Fruit fly (Drosophila melanogaster) whole organism, embryonic: Measurements from ENCODE around the gene Cpsf5.

Source experiments
- Atf-2 ChIP-seq: fragments of 200-800 bp; sonication (Bioruptor generic); optimal IDR thresholded peaks from 2 replicates; lab custom pipeline; 2016; ENCODE audit warnings: missing biosample characterization, missing genetic modification characterization
- Atf3 ChIP-seq: fragments of 200-800 bp; sonication (Bioruptor generic); optimal IDR thresholded peaks from 3 replicates; lab custom pipeline; 2016; ENCODE audit warnings: missing biosample characterization, missing genetic modification characterization
- Blimp-1 ChIP-seq: fragments of 200-800 bp; sonication (Bioruptor generic); optimal IDR thresholded peaks from 3 replicates; lab custom pipeline; 2018; ENCODE audit warnings: missing biosample characterization, missing genetic modification characterization, mild to moderate bottlenecking, moderate library complexity, missing genetic modification reagents
- Bteb2 ChIP-seq: fragments of 200-800 bp; sonication (Bioruptor generic); optimal IDR thresholded peaks from 2 replicates; lab custom pipeline; 2016; ENCODE audit warnings: missing biosample characterization, missing genetic modification characterization
- CG10431 ChIP-seq: fragments of 200-800 bp; sonication (Bioruptor generic); optimal IDR thresholded peaks from 3 replicates; lab custom pipeline; 2018; ENCODE audit warnings: missing biosample characterization, mild to moderate bottlenecking, missing genetic modification characterization
- CG11723 ChIP-seq: fragments of 200-800 bp; sonication (Bioruptor generic); optimal IDR thresholded peaks from 2 replicates; lab custom pipeline; 2017; ENCODE audit warnings: missing biosample characterization, mild to moderate bottlenecking, missing genetic modification characterization
- CG12219 ChIP-seq: fragments of 200-800 bp; sonication (Bioruptor generic); optimal IDR thresholded peaks from 3 replicates; lab custom pipeline; 2018; ENCODE audit warnings: missing biosample characterization, mild to moderate bottlenecking, missing genetic modification characterization
- CG12236 ChIP-seq: fragments of 200-800 bp; sonication (Bioruptor generic); optimal IDR thresholded peaks from 2 replicates; lab custom pipeline; 2016; ENCODE audit warnings: missing biosample characterization, missing genetic modification characterization
- CG12659 ChIP-seq: fragments of 200-800 bp; sonication (Bioruptor generic); optimal IDR thresholded peaks from 3 replicates; lab custom pipeline; 2017; ENCODE audit warnings: mild to moderate bottlenecking, missing biosample characterization, missing genetic modification reagents, missing genetic modification characterization
- CG1529 ChIP-seq: fragments of 200-800 bp; sonication (Bioruptor generic); optimal IDR thresholded peaks from 3 replicates; lab custom pipeline; 2018; ENCODE audit warnings: missing biosample characterization, missing genetic modification characterization
- CG32772 ChIP-seq: fragments of 200-800 bp; sonication (Bioruptor generic); IDR thresholded peaks from 2 replicates; pipeline ENCODE4 v1.3.6; 2022; ENCODE audit warnings: missing biosample characterization, missing genetic modification characterization
- CG34376 ChIP-seq: fragments of 200-800 bp; sonication (Bioruptor generic); optimal IDR thresholded peaks from 2 replicates; lab custom pipeline; 2018; ENCODE audit warnings: missing biosample characterization, mild to moderate bottlenecking, missing genetic modification characterization
- CG4282 ChIP-seq: fragments of 200-800 bp; sonication (Bioruptor generic); optimal IDR thresholded peaks from 2 replicates; lab custom pipeline; 2016; ENCODE audit warnings: missing biosample characterization, missing genetic modification characterization
- CG6175 ChIP-seq: fragments of 200-800 bp; sonication (Bioruptor generic); IDR thresholded peaks from 3 replicates; pipeline ENCODE4 v1.3.6; 2022; ENCODE audit warnings: missing biosample characterization, missing genetic modification characterization
- CG6654 ChIP-seq: fragments of 200-800 bp; sonication (Bioruptor generic); optimal IDR thresholded peaks from 2 replicates; lab custom pipeline; 2017; ENCODE audit warnings: missing biosample characterization, mild to moderate bottlenecking, missing genetic modification characterization
- CG7271 ChIP-seq: fragments of 200-800 bp; sonication (Bioruptor generic); optimal IDR thresholded peaks from 2 replicates; lab custom pipeline; 2018; ENCODE audit warnings: missing biosample characterization, mild to moderate bottlenecking, missing genetic modification characterization, moderate library complexity
- CG7372 ChIP-seq: fragments of 200-800 bp; sonication (Bioruptor generic); IDR thresholded peaks from 2 replicates; pipeline ENCODE4 v1.3.6; 2022; ENCODE audit warnings: missing biosample characterization, missing genetic modification characterization
- CG8359 ChIP-seq: fragments of 200-800 bp; sonication (Bioruptor generic); optimal IDR thresholded peaks from 2 replicates; lab custom pipeline; 2017; ENCODE audit warnings: missing biosample characterization, mild to moderate bottlenecking, missing genetic modification characterization, borderline replicate concordance
- Dbx ChIP-seq: fragments of 200-800 bp; sonication (Bioruptor generic); IDR thresholded peaks from 3 replicates; pipeline ENCODE4 v1.3.6; 2022; ENCODE audit warnings: missing biosample characterization, missing genetic modification characterization
- Dp ChIP-seq: fragments of 200-800 bp; sonication (Bioruptor generic); optimal IDR thresholded peaks from 2 replicates; lab custom pipeline; 2018; ENCODE audit warnings: missing biosample characterization, mild to moderate bottlenecking, missing genetic modification characterization, moderate library complexity
- E2f2 ChIP-seq: fragments of 200-800 bp; sonication (Bioruptor generic); IDR thresholded peaks from 2 replicates; pipeline ENCODE4 v1.3.6; 2022; ENCODE audit warnings: missing biosample characterization, missing genetic modification characterization
- Gsc ChIP-seq: fragments of 200-800 bp; sonication (Bioruptor generic); IDR thresholded peaks from 2 replicates; pipeline ENCODE4 v1.3.6; 2022; ENCODE audit warnings: missing biosample characterization, missing genetic modification characterization
- Poxn ChIP-seq: fragments of 200-800 bp; sonication (Bioruptor generic); IDR thresholded peaks from 2 replicates; pipeline ENCODE4 v1.3.6; 2022; ENCODE audit warnings: missing biosample characterization, missing genetic modification characterization
- Taf1 ChIP-seq: fragments of 200-800 bp; sonication (Bioruptor generic); IDR thresholded peaks from 2 replicates; pipeline ENCODE4 v1.3.6; 2022; ENCODE audit warnings: missing biosample characterization, missing genetic modification characterization
- Trl ChIP-seq, 3 experiments: fragments of >200 bp in 2 of 3; fragments of 200-800 bp in 1 of 3; sonication (Bioruptor generic) in 1 of 3; optimal IDR thresholded peaks; 2 replicates in 1 of 3; 3 replicates in 2 of 3; lab custom pipeline; 2016 to 2017; ENCODE audit warnings: missing biosample characterization in 1 of 3, missing genetic modification characterization in 1 of 3
- Vsx1 ChIP-seq: fragments of 200-800 bp; sonication (Bioruptor generic); optimal IDR thresholded peaks from 2 replicates; lab custom pipeline; 2017; ENCODE audit warnings: missing biosample characterization, mild to moderate bottlenecking, missing genetic modification characterization, missing genetic modification reagents
- amos ChIP-seq: fragments of 200-800 bp; sonication (Bioruptor generic); IDR thresholded peaks from 2 replicates; pipeline ENCODE4 v1.3.6; 2022; ENCODE audit warnings: missing biosample characterization, missing genetic modification characterization; ENCODE audit not compliant: partially characterized antibody
- ash1 ChIP-seq: fragments of 200-800 bp; sonication (Bioruptor generic); optimal IDR thresholded peaks from 2 replicates; lab custom pipeline; 2018; ENCODE audit warnings: missing biosample characterization, mild to moderate bottlenecking, missing genetic modification characterization
- br ChIP-seq: fragments of >200 bp; optimal IDR thresholded peaks from 2 replicates; lab custom pipeline; 2017
- danr ChIP-seq: fragments of 200-800 bp; sonication (Bioruptor generic); IDR thresholded peaks from 2 replicates; pipeline ENCODE4 v1.3.6; 2022; ENCODE audit warnings: missing biosample characterization, missing genetic modification characterization
- dmrt99B ChIP-seq: fragments of 200-800 bp; sonication (Bioruptor generic); optimal IDR thresholded peaks from 2 replicates; lab custom pipeline; 2018; ENCODE audit warnings: missing biosample characterization, mild to moderate bottlenecking, missing genetic modification characterization, moderate library complexity
- dysf ChIP-seq: fragments of 200-800 bp; sonication (Bioruptor generic); IDR thresholded peaks from 3 replicates; pipeline ENCODE4 v1.3.6; 2022; ENCODE audit warnings: missing biosample characterization, missing genetic modification characterization
- ems ChIP-seq: fragments of 200-800 bp; sonication (Bioruptor generic); optimal IDR thresholded peaks from 3 replicates; lab custom pipeline; 2016; ENCODE audit warnings: missing biosample characterization, missing genetic modification characterization
- exex ChIP-seq: fragments of 200-800 bp; sonication (Bioruptor generic); optimal IDR thresholded peaks from 4 replicates; lab custom pipeline; 2018; ENCODE audit warnings: missing biosample characterization, mild to moderate bottlenecking, missing genetic modification characterization, moderate library complexity
- fd96Cb ChIP-seq: fragments of 200-800 bp; sonication (Bioruptor generic); optimal IDR thresholded peaks from 2 replicates; lab custom pipeline; 2018; ENCODE audit warnings: missing biosample characterization, mild to moderate bottlenecking, missing genetic modification characterization, moderate library complexity
- nerfin-1 ChIP-seq: fragments of 200-800 bp; sonication (Bioruptor generic); optimal IDR thresholded peaks from 3 replicates; lab custom pipeline; 2019; ENCODE audit warnings: missing biosample characterization, mild to moderate bottlenecking, missing genetic modification characterization, moderate library complexity
- org-1 ChIP-seq: fragments of 200-800 bp; sonication (Bioruptor generic); optimal IDR thresholded peaks from 2 replicates; lab custom pipeline; 2017; ENCODE audit warnings: missing biosample characterization, missing genetic modification characterization
- pros ChIP-seq: fragments of 200-800 bp; sonication (Bioruptor generic); optimal IDR thresholded peaks from 3 replicates; lab custom pipeline; 2019; ENCODE audit warnings: missing biosample characterization, mild to moderate bottlenecking, missing genetic modification characterization, moderate library complexity
- psq ChIP-seq: fragments of 200-800 bp; sonication (Bioruptor generic); optimal IDR thresholded peaks from 2 replicates; lab custom pipeline; 2017; ENCODE audit warnings: missing biosample characterization, missing genetic modification characterization
- run ChIP-seq: fragments of 200-800 bp; sonication (Bioruptor generic); optimal IDR thresholded peaks from 3 replicates; lab custom pipeline; 2018; ENCODE audit warnings: missing biosample characterization, mild to moderate bottlenecking, missing genetic modification characterization
- scrt ChIP-seq: fragments of 200-800 bp; sonication (Bioruptor generic); optimal IDR thresholded peaks from 2 replicates; lab custom pipeline; 2018; ENCODE audit warnings: missing biosample characterization, mild to moderate bottlenecking, missing genetic modification characterization, moderate library complexity
- seq ChIP-seq: fragments of 200-800 bp; sonication (Bioruptor generic); IDR thresholded peaks from 2 replicates; pipeline ENCODE4 v1.3.6; 2022; ENCODE audit warnings: missing biosample characterization, missing genetic modification characterization
- sr ChIP-seq: fragments of 200-800 bp; sonication (Bioruptor generic); IDR thresholded peaks from 3 replicates; pipeline ENCODE4 v1.3.6; 2022; ENCODE audit warnings: missing biosample characterization, missing genetic modification characterization
- ssp ChIP-seq: fragments of 200-800 bp; sonication (Bioruptor generic); IDR thresholded peaks from 2 replicates; pipeline ENCODE4 v1.3.6; 2022; ENCODE audit warnings: missing biosample characterization, missing genetic modification characterization
- tio ChIP-seq: fragments of 200-800 bp; sonication (Bioruptor generic); optimal IDR thresholded peaks from 2 replicates; lab custom pipeline; 2017; ENCODE audit warnings: missing biosample characterization, missing genetic modification characterization, inconsistent platforms
- tll ChIP-seq, 2 experiments: fragments of 200-800 bp in 1 of 2; fragments of >200 bp in 1 of 2; sonication (Bioruptor generic) in 1 of 2; optimal IDR thresholded peaks; 2 replicates each; lab custom pipeline; 2017 to 2019; ENCODE audit warnings: missing biosample characterization in 2 of 2, missing genetic modification characterization in 2 of 2, mild to moderate bottlenecking in 1 of 2, moderate library complexity in 1 of 2
- usp ChIP-seq: fragments of >200 bp; optimal IDR thresholded peaks from 2 replicates; lab custom pipeline; 2017; ENCODE audit warnings: missing biosample characterization, missing genetic modification characterization
- vfl ChIP-seq: fragments of 200-800 bp; sonication (Bioruptor generic); optimal IDR thresholded peaks from 2 replicates; lab custom pipeline; 2016; ENCODE audit warnings: missing biosample characterization, missing genetic modification characterization
- vvl ChIP-seq: fragments of 200-800 bp; sonication (Bioruptor generic); IDR thresholded peaks from 2 replicates; pipeline ENCODE4 v1.3.6; 2022; ENCODE audit warnings: missing biosample characterization, missing genetic modification characterization
- wdn ChIP-seq: fragments of 200-800 bp; sonication (Bioruptor generic); IDR thresholded peaks from 2 replicates; pipeline ENCODE4 v1.3.6; 2022; ENCODE audit warnings: missing biosample characterization, missing genetic modification characterization

Gene Cpsf5

DNA sequence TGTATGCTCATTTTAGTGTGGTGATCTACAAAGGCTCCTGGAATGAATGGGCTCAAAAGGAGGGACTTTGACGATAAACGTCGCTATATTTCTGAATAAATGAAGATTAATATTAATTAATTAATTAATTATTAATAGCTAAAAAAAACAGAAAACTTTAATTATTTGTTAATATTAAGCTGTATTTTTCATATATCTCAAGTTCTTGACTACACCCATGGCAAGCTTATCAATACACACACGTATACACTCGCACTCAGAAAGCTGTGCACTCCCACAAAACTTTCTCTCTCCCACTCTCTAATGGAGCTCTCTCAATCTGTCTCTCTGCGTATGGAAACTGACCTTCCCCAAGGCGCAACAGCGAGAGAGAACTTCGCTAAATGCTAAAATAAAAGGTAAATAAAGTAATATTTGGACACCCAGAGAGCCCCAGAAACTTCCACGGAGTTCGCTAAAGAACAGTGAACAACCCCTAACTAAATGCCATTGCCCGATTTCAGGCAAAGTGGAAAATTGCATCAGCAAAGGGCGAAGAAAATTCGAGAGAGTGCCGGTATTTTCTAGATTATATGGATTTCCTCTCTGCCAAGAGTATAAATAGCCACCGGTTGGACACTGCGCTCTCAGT lies 37.3 kb upstream of the Cpsf5 start (continued):
- TF ChIP-seq CG11723 (GFP tag; lab: Kevin White, UChicago) (peak; percentile 51), Bteb2 (GFP tag; lab: Kevin White, UChicago) (no peak), CG34376 (GFP tag; lab: Kevin White, UChicago) (peak; percentile 18), Dbx (GFP tag; lab: Robert Waterston, UW) (peak; percentile 67; the same call in 2 of the 3 replicates), CG12659 (GFP tag; lab: Kevin White, UChicago) (peak; percentile 74), wdn (peak; percentile 55), E2f2 (peak; percentile 41; the same call in 1 of the 2 replicates), Poxn (no peak), amos (no peak), Taf1 (peak; percentile 56; the same call in 1 of the 2 replicates), pros (no peak), Dp (GFP tag; lab: Kevin White, UChicago) (no peak), seq (GFP tag; lab: Robert Waterston, UW) (peak; percentile 54), Atf3 (GFP tag; lab: Kevin White, UChicago) (no peak), danr (GFP tag; lab: Robert Waterston, UW) (peak; percentile 69), Trl (optimal IDR thresholded peaks at IDR 0.05; lab: Kevin White, UChicago) (peak; percentile 94 to 96), Trl (GFP tag; optimal IDR thresholded peaks at IDR 0.05; lab: Kevin White, UChicago) (peak; percentile 32), org-1 (peak; percentile 55), ash1 (GFP tag; lab: Kevin White, UChicago) (no peak), CG10431 (no peak), tll (GFP tag; optimal IDR thresholded peaks at IDR 0.05; lab: Kevin White, UChicago) (no peak), Gsc (no peak), CG12236 (no peak), tio (GFP tag; lab: Kevin White, UChicago) (no peak), sr (GFP tag; lab: Robert Waterston, UW) (peak; percentile 23; the same call in 1 of the 3 replicates), vvl (GFP tag; lab: Robert Waterston, UW) (peak; percentile 94), CG32772 (0 out of 2 replicates have a peak, but pooled peaks have one; percentile 18), exex (tag; lab: Kevin White, UChicago) (no peak), CG12219 (GFP tag; lab: Kevin White, UChicago) (peak; percentile 44), dmrt99B (tag; lab: Kevin White, UChicago) (peak; percentile 78), CG6654 (GFP tag; lab: Kevin White, UChicago) (no peak), vfl (no peak), br (lab: Kevin White, UChicago) (no peak), scrt (GFP tag; lab: Kevin White, UChicago) (peak; percentile 94), ssp (GFP tag; lab: Robert Waterston, UW) (peak; percentile 31; the same call in 1 of the 2 replicates), psq (GFP tag; lab: Kevin White, UChicago) (peak; percentile 9), Blimp-1 (GFP tag; lab: Kevin White, UChicago) (peak; percentile 78), CG1529 (GFP tag; lab: Kevin White, UChicago) (peak; percentile 64), dysf (GFP tag; lab: Robert Waterston, UW) (peak; percentile 75), CG6175 (GFP tag; lab: Robert Waterston, UW) (no peak), CG8359 (GFP tag; lab: Kevin White, UChicago) (peak; percentile 51), usp (GFP tag; lab: Kevin White, UChicago) (no peak), run (tag; lab: Kevin White, UChicago) (peak; percentile 36), CG7372 (GFP tag; lab: Robert Waterston, UW) (peak; percentile 28; the same call in 1 of the 2 replicates), CG7271 (tag; lab: Kevin White, UChicago) (peak; percentile 13), nerfin-1 (tag; lab: Kevin White, UChicago) (peak; percentile 98), Vsx1 (peak; percentile 66), CG4282 (GFP tag; lab: Kevin White, UChicago) (no peak), ems (GFP tag; lab: Kevin White, UChicago) (no peak), fd96Cb (tag; lab: Kevin White, UChicago) (peak; percentile 61), Atf-2 (GFP tag; lab: Kevin White, UChicago) (no peak)
